Worm (Caenorhabditis elegans): ENCODE data around the gene srw-41.

DNA sequence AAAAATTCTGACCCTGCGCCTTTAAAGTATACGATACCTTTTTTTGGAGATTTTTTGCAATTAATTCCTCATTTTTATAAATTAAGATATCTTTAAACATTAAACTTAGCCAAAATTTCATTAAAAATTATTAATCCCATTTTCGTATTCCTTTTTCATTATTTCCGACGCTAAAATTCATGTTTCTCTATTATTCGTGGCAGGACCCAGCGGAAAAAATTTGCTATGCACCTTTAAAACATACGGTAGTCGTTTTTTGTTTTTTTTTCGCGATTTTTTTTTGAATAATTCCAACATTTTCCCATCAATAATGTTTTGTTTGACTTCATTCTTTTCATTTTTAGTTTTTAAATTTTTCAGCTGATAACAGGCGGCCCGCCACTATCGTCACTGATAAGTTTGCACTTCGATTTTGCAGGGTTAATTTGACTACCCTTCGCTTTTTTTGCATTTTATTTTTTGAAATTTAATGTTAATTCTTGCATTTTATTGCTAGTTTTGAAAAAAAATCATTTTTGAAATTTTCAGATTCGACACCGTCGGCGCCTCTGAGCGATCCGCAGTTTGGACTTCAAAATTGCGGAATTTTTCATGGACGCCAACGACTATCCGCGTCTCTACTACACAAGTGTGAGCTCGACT is 49.9 kb downstream of the srw-41 start, which contains the start of gene dkf-2:
- TF ChIP-seq pag-3 (tag; optimal IDR thresholded peaks at IDR 0.05; ENCODE audit: borderline replicate concordance) (no peak), C38D4.7 (GFP tag; optimal IDR thresholded peaks at IDR 0.05) (no peak), unc-55 (GFP tag; optimal IDR thresholded peaks at IDR 0.05) (no peak), npax-4 (tag; optimal IDR thresholded peaks at IDR 0.05) (no peak), ceh-24 (tag; optimal IDR thresholded peaks at IDR 0.05) (no peak), F13H6.1 (tag; optimal IDR thresholded peaks at IDR 0.05) (no peak), nhr-11 (tag; optimal IDR thresholded peaks at IDR 0.05) (no peak), odd-2 (tag; optimal IDR thresholded peaks at IDR 0.05) (no peak), elt-2 (tag; optimal IDR thresholded peaks at IDR 0.05) (no peak)
